Fruit fly (Drosophila melanogaster) whole organism, embryonic: Measurements from ENCODE around the gene CG14401.

Experiments used
- CG1233 ChIP-seq: fragments of 200-800 bp; sonication (Bioruptor generic); optimal IDR thresholded peaks from 4 replicates; lab custom pipeline; 2018; ENCODE audit warnings: missing biosample characterization, mild to moderate bottlenecking, missing genetic modification characterization
- CG14710 ChIP-seq: fragments of 200-800 bp; sonication (Bioruptor generic); optimal IDR thresholded peaks from 3 replicates; lab custom pipeline; 2019; ENCODE audit warnings: missing biosample characterization, mild to moderate bottlenecking, missing genetic modification characterization, moderate library complexity
- CG17568 ChIP-seq: fragments of 200-800 bp; sonication (Bioruptor generic); optimal IDR thresholded peaks from 2 replicates; lab custom pipeline; 2018; ENCODE audit warnings: missing biosample characterization, mild to moderate bottlenecking, missing genetic modification characterization, moderate library complexity
- CG18262 ChIP-seq: fragments of 200-800 bp; optimal IDR thresholded peaks from 3 replicates; lab custom pipeline; 2019; ENCODE audit warnings: missing biosample characterization, mild to moderate bottlenecking, missing genetic modification characterization, moderate library complexity
- CG2199 ChIP-seq: fragments of 200-800 bp; sonication (Bioruptor generic); IDR thresholded peaks from 3 replicates; pipeline ENCODE4 v1.3.6; 2022; ENCODE audit warnings: missing biosample characterization, missing genetic modification characterization
- CG2202 ChIP-seq: fragments of 200-800 bp; sonication (Bioruptor generic); optimal IDR thresholded peaks from 2 replicates; lab custom pipeline; 2018; ENCODE audit warnings: missing biosample characterization, mild to moderate bottlenecking, missing genetic modification characterization
- CG31365 ChIP-seq: fragments of 200-800 bp; sonication (Bioruptor generic); optimal IDR thresholded peaks from 2 replicates; lab custom pipeline; 2018; ENCODE audit warnings: missing biosample characterization, mild to moderate bottlenecking, missing genetic modification characterization
- CG3163 ChIP-seq: fragments of 200-800 bp; sonication (Bioruptor generic); optimal IDR thresholded peaks from 3 replicates; lab custom pipeline; 2016; ENCODE audit warnings: missing biosample characterization, missing genetic modification characterization
- CG33557 ChIP-seq: fragments of 200-800 bp; sonication (Bioruptor generic); optimal IDR thresholded peaks from 2 replicates; lab custom pipeline; 2019; ENCODE audit warnings: missing biosample characterization, mild to moderate bottlenecking, missing genetic modification characterization, moderate library complexity
- CG3995 ChIP-seq: fragments of 200-800 bp; sonication (Bioruptor generic); optimal IDR thresholded peaks from 3 replicates; lab custom pipeline; 2016; ENCODE audit warnings: missing biosample characterization, missing genetic modification characterization
- CG4617 ChIP-seq: fragments of 200-800 bp; sonication (Bioruptor generic); optimal IDR thresholded peaks from 3 replicates; lab custom pipeline; 2016; ENCODE audit warnings: missing biosample characterization, missing genetic modification characterization, borderline replicate concordance
- CG6765 ChIP-seq: fragments of 200-800 bp; sonication (Bioruptor generic); optimal IDR thresholded peaks from 3 replicates; lab custom pipeline; 2017; ENCODE audit warnings: missing biosample characterization, mild to moderate bottlenecking, missing genetic modification characterization
- CG7839 ChIP-seq: fragments of 200-800 bp; sonication (Bioruptor generic); optimal IDR thresholded peaks from 3 replicates; lab custom pipeline; 2018; ENCODE audit warnings: missing biosample characterization, mild to moderate bottlenecking, missing genetic modification characterization, moderate library complexity
- CG8281 ChIP-seq: fragments of 200-800 bp; sonication (Bioruptor generic); optimal IDR thresholded peaks from 2 replicates; lab custom pipeline; 2018; ENCODE audit warnings: missing biosample characterization, mild to moderate bottlenecking, missing genetic modification characterization, moderate library complexity
- CG8290 ChIP-seq, 3 experiments: fragments of 200-800 bp; sonication (Bioruptor generic); optimal IDR thresholded peaks; 2 replicates each; lab custom pipeline; 2016 to 2019; ENCODE audit warnings: missing biosample characterization in 3 of 3, missing genetic modification characterization in 3 of 3, mild to moderate bottlenecking in 2 of 3, moderate library complexity in 1 of 3
- D19A ChIP-seq: fragments of 200-800 bp; optimal IDR thresholded peaks from 3 replicates; lab custom pipeline; 2019; ENCODE audit warnings: missing biosample characterization, mild to moderate bottlenecking, missing genetic modification characterization, moderate library complexity
- Dll ChIP-seq: fragments of 200-800 bp; sonication (Bioruptor generic); IDR thresholded peaks from 4 replicates; pipeline ENCODE4 v1.3.6; 2022; ENCODE audit warnings: missing biosample characterization, missing genetic modification characterization; ENCODE audit not compliant: partially characterized antibody
- Gsc ChIP-seq: fragments of 200-800 bp; sonication (Bioruptor generic); IDR thresholded peaks from 2 replicates; pipeline ENCODE4 v1.3.6; 2022; ENCODE audit warnings: missing biosample characterization, missing genetic modification characterization
- HLH4C ChIP-seq: fragments of 200-800 bp; sonication (Bioruptor generic); IDR thresholded peaks from 3 replicates; pipeline ENCODE4 v1.3.6; 2022; ENCODE audit warnings: missing biosample characterization, missing genetic modification characterization; ENCODE audit not compliant: partially characterized antibody
- Hey ChIP-seq: fragments of 200-800 bp; sonication (Bioruptor generic); optimal IDR thresholded peaks from 3 replicates; lab custom pipeline; 2018; ENCODE audit warnings: missing biosample characterization, mild to moderate bottlenecking, missing genetic modification characterization
- Jarid2 ChIP-seq: fragments of 200-800 bp; sonication (Bioruptor generic); optimal IDR thresholded peaks from 3 replicates; lab custom pipeline; 2017; ENCODE audit warnings: mild to moderate bottlenecking, missing biosample characterization, missing genetic modification reagents, missing genetic modification characterization
- Med ChIP-seq: fragments of 200-800 bp; sonication (Bioruptor generic); peaks from one replicate; lab custom pipeline; 2016; ENCODE audit warnings: missing biosample characterization, missing genetic modification characterization, mild to moderate bottlenecking, inconsistent platforms, moderate library complexity
- NK7.1 ChIP-seq: fragments of 200-800 bp; sonication (Bioruptor generic); optimal IDR thresholded peaks from 3 replicates; lab custom pipeline; 2016; ENCODE audit warnings: missing biosample characterization, missing genetic modification characterization
- Ravus ChIP-seq: fragments of 200-800 bp; sonication (Bioruptor generic); IDR thresholded peaks from 2 replicates; pipeline ENCODE4 v1.3.6; 2022; ENCODE audit warnings: missing biosample characterization, missing genetic modification characterization
- Rfx ChIP-seq: fragments of 200-800 bp; sonication (Bioruptor generic); IDR thresholded peaks from 2 replicates; pipeline ENCODE4 v1.3.6; 2022; ENCODE audit warnings: missing biosample characterization, missing genetic modification characterization
- Spps ChIP-seq: fragments of 200-800 bp; sonication (Bioruptor generic); optimal IDR thresholded peaks from 2 replicates; lab custom pipeline; 2018; ENCODE audit warnings: missing biosample characterization, mild to moderate bottlenecking, missing genetic modification characterization
- Trl ChIP-seq, 3 experiments: fragments of >200 bp in 2 of 3; fragments of 200-800 bp in 1 of 3; sonication (Bioruptor generic) in 1 of 3; optimal IDR thresholded peaks; 2 replicates in 1 of 3; 3 replicates in 2 of 3; lab custom pipeline; 2016 to 2017; ENCODE audit warnings: missing biosample characterization in 1 of 3, missing genetic modification characterization in 1 of 3
- Xrp1 ChIP-seq: fragments of 200-800 bp; sonication (Bioruptor generic); IDR thresholded peaks from 2 replicates; pipeline ENCODE4 v1.3.6; 2022; ENCODE audit warnings: missing biosample characterization, missing genetic modification characterization
- amos ChIP-seq: fragments of 200-800 bp; sonication (Bioruptor generic); IDR thresholded peaks from 2 replicates; pipeline ENCODE4 v1.3.6; 2022; ENCODE audit warnings: missing biosample characterization, missing genetic modification characterization; ENCODE audit not compliant: partially characterized antibody
- ara ChIP-seq: fragments of 200-800 bp; sonication (Bioruptor generic); IDR thresholded peaks from 2 replicates; pipeline ENCODE4 v1.3.6; 2022; ENCODE audit warnings: missing biosample characterization, missing genetic modification characterization
- chinmo ChIP-seq: fragments of 200-800 bp; sonication (Bioruptor generic); IDR thresholded peaks from 4 replicates; pipeline ENCODE4 v1.3.6; 2022; ENCODE audit warnings: missing biosample characterization, missing genetic modification characterization; ENCODE audit not compliant: partially characterized antibody
- disco-r ChIP-seq: fragments of 200-800 bp; sonication (Bioruptor generic); optimal IDR thresholded peaks from 2 replicates; lab custom pipeline; 2016; ENCODE audit warnings: missing biosample characterization, missing genetic modification characterization
- eve ChIP-seq, 2 experiments: fragments of >200 bp; optimal IDR thresholded peaks; 2 replicates each; lab custom pipeline; 2017; ENCODE audit warnings: missing biosample characterization in 2 of 2, missing genetic modification characterization in 2 of 2
- ewg ChIP-seq: fragments of 200-800 bp; sonication (Bioruptor generic); optimal IDR thresholded peaks from 3 replicates; lab custom pipeline; 2017; ENCODE audit warnings: mild to moderate bottlenecking, missing biosample characterization, missing genetic modification reagents, missing genetic modification characterization
- exex ChIP-seq: fragments of 200-800 bp; sonication (Bioruptor generic); optimal IDR thresholded peaks from 4 replicates; lab custom pipeline; 2018; ENCODE audit warnings: missing biosample characterization, mild to moderate bottlenecking, missing genetic modification characterization, moderate library complexity
- gce ChIP-seq: fragments of 200-800 bp; sonication (Bioruptor generic); IDR thresholded peaks from 3 replicates; pipeline ENCODE4 v1.3.6; 2022; ENCODE audit warnings: missing biosample characterization, missing genetic modification characterization
- gem ChIP-seq: fragments of 200-800 bp; sonication (Bioruptor generic); optimal IDR thresholded peaks from 2 replicates; lab custom pipeline; 2019; ENCODE audit warnings: missing biosample characterization, mild to moderate bottlenecking, missing genetic modification characterization, moderate library complexity
- grau ChIP-seq: fragments of 200-800 bp; optimal IDR thresholded peaks from 3 replicates; lab custom pipeline; 2019; ENCODE audit warnings: missing biosample characterization, mild to moderate bottlenecking, missing genetic modification characterization, moderate library complexity
- inv ChIP-seq: fragments of 200-800 bp; sonication (Bioruptor generic); IDR thresholded peaks from 2 replicates; pipeline ENCODE4 v1.3.6; 2022; ENCODE audit warnings: missing biosample characterization, missing genetic modification characterization; ENCODE audit not compliant: partially characterized antibody
- odd ChIP-seq: fragments of 200-800 bp; sonication (Bioruptor generic); optimal IDR thresholded peaks from 2 replicates; lab custom pipeline; 2017; ENCODE audit warnings: missing biosample characterization, mild to moderate bottlenecking, missing genetic modification characterization
- rib ChIP-seq: fragments of 200-800 bp; sonication (Bioruptor generic); IDR thresholded peaks from 2 replicates; pipeline ENCODE4 v1.3.6; 2022; ENCODE audit warnings: missing biosample characterization, missing genetic modification characterization
- sens ChIP-seq: fragments of 200-800 bp; sonication (Bioruptor generic); peaks from one replicate; lab custom pipeline; 2016; ENCODE audit warnings: missing biosample characterization, missing genetic modification characterization
- so ChIP-seq: fragments of 200-800 bp; sonication (Bioruptor generic); IDR thresholded peaks from 3 replicates; pipeline ENCODE4 v1.3.6; 2022; ENCODE audit warnings: missing biosample characterization, missing genetic modification characterization
- sr ChIP-seq: fragments of 200-800 bp; sonication (Bioruptor generic); IDR thresholded peaks from 3 replicates; pipeline ENCODE4 v1.3.6; 2022; ENCODE audit warnings: missing biosample characterization, missing genetic modification characterization
- sug ChIP-seq: fragments of 200-800 bp; optimal IDR thresholded peaks from 2 replicates; lab custom pipeline; 2019; ENCODE audit warnings: missing biosample characterization, mild to moderate bottlenecking, missing genetic modification characterization, moderate library complexity
- ttk ChIP-seq: fragments of 200-800 bp; sonication (Bioruptor generic); IDR thresholded peaks from 2 replicates; pipeline ENCODE4 v2.1.2; 2022; ENCODE audit warnings: missing biosample characterization, missing genetic modification characterization
- vnd ChIP-seq: fragments of 200-800 bp; sonication (Bioruptor generic); IDR thresholded peaks from 3 replicates; pipeline ENCODE4 v1.3.6; 2022; ENCODE audit warnings: missing biosample characterization, missing genetic modification characterization; ENCODE audit not compliant: partially characterized antibody
- zen2 ChIP-seq: fragments of 200-800 bp; sonication (Bioruptor generic); IDR thresholded peaks from 3 replicates; pipeline ENCODE4 v1.3.6; 2022; ENCODE audit warnings: missing biosample characterization, missing genetic modification characterization; ENCODE audit not compliant: partially characterized antibody

CG14401 gene

DNA sequence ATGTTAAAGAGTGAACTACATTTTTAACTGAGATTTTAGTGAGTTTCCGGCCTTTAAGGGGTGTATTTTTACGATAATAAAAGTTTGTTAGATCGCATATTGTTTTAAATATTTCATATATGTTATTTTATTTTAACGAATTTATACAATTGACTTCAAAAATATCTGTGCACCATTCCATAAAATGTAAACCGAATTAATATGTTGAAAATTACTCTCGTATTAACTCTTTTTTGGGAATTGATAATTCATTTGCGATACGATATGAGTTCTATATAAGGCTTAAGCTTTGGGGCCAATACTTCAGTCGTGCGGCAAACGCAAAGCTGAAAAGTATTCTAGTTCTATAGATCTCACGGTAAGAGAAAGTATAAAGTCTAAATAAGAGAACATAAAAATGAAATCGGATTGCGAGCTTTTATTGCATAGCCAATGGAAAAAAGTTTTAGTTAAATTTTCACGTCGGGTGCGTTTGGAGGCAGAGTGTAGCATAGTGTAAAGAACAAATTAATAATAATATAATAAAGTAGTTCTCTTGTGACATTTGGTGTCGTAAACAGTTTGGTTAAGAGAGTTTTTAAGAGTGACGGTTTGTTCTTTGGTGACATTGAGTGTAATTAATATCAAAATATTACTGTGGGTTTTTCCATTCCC is 45.4 kb upstream of the CG14401 start:
- TF ChIP-seq D19A (tag; lab: Kevin White, UChicago) (no peak), inv (GFP tag; lab: Robert Waterston, UW) (no peak), ewg (GFP tag; lab: Kevin White, UChicago) (no peak), sug (tag; lab: Kevin White, UChicago) (peak; percentile 7), Trl (optimal IDR thresholded peaks at IDR 0.05; lab: Kevin White, UChicago) (peak; percentile 23 to 61), Trl (GFP tag; optimal IDR thresholded peaks at IDR 0.05; lab: Kevin White, UChicago) (no peak), exex (peak; percentile 23), CG31365 (tag; lab: Kevin White, UChicago) (no peak), HLH4C (GFP tag; lab: Robert Waterston, UW) (no peak), rib (GFP tag; lab: Robert Waterston, UW) (0 out of 2 replicates have a peak, but pooled peaks have one; percentile 24), CG4617 (GFP tag; lab: Kevin White, UChicago) (no peak), Jarid2 (GFP tag; lab: Kevin White, UChicago) (no peak), NK7.1 (GFP tag; lab: Kevin White, UChicago) (no peak), CG8290 (GFP tag; optimal IDR thresholded peaks at IDR 0.05; lab: Kevin White, UChicago) (no peak), CG8290 (tag; optimal IDR thresholded peaks at IDR 0.05; lab: Kevin White, UChicago) (peak in 1 of 2 experiments; percentile 15), grau (peak; percentile 7), ttk (GFP tag; lab: Robert Waterston, UW) (no peak), Xrp1 (GFP tag; lab: Robert Waterston, UW) (no peak), CG17568 (GFP tag; lab: Kevin White, UChicago) (peak; percentile 7), Dll (GFP tag; lab: Robert Waterston, UW) (no peak), sens (GFP tag; lab: Kevin White, UChicago) (no peak), zen2 (GFP tag; lab: Robert Waterston, UW) (no peak), CG1233 (GFP tag; lab: Kevin White, UChicago) (no peak), Rfx (GFP tag; lab: Robert Waterston, UW) (no peak; the same call in 1 of the 2 replicates), CG2202 (tag; lab: Kevin White, UChicago) (no peak), ara (GFP tag; lab: Robert Waterston, UW) (no peak), CG7839 (no peak), CG14710 (tag; lab: Kevin White, UChicago) (no peak), gce (GFP tag; lab: Robert Waterston, UW) (no peak), chinmo (GFP tag; lab: Robert Waterston, UW) (0 out of 4 replicates have a peak, but pooled peaks have one; percentile 6), amos (GFP tag; lab: Robert Waterston, UW) (no peak), gem (tag; lab: Kevin White, UChicago) (peak; percentile 4), CG2199 (no peak; the same call in 2 of the 3 replicates), eve (GFP tag; optimal IDR thresholded peaks at IDR 0.05; lab: Kevin White, UChicago) (peak in 1 of 2 experiments; percentile 53), odd (GFP tag; lab: Kevin White, UChicago) (no peak), CG6765 (peak; percentile 28), CG18262 (tag; lab: Kevin White, UChicago) (no peak), vnd (no peak), so (GFP tag; lab: Robert Waterston, UW) (no peak), Spps (tag; lab: Kevin White, UChicago) (no peak), sr (GFP tag; lab: Robert Waterston, UW) (no peak), Hey (tag; lab: Kevin White, UChicago) (no peak), CG8281 (tag; lab: Kevin White, UChicago) (no peak), CG3163 (GFP tag; lab: Kevin White, UChicago) (peak; percentile 78), Med (GFP tag; lab: Kevin White, UChicago) (peak; percentile 60), CG33557 (GFP tag; lab: Kevin White, UChicago) (no peak), Gsc (GFP tag; lab: Robert Waterston, UW) (no peak), Ravus (GFP tag; lab: Robert Waterston, UW) (no peak), disco-r (GFP tag; lab: Kevin White, UChicago) (no peak), CG3995 (no peak)
